Worm (Caenorhabditis elegans): ENCODE data around the gene T25D1.3.

Gene T25D1.3

ce11 chrX:16461319-16461718 is 44.1 kb upstream of the T25D1.3 start (continued):
- TF ChIP-seq T07F8.4 (tag; optimal IDR thresholded peaks at IDR 0.05): no peak
- TF ChIP-seq F57C9.4 (tag; optimal IDR thresholded peaks at IDR 0.05): no peak
- peak; percentile 46 for TF ChIP-seq snpc-3.4 (tag; optimal IDR thresholded peaks at IDR 0.05)
- TF ChIP-seq let-526 (GFP tag; IDR thresholded peaks at IDR 0.05): no peak

- TF ChIP-seq hlh-12 (tag; optimal IDR thresholded peaks at IDR 0.05) (no peak), ztf-25 (GFP tag; IDR thresholded peaks at IDR 0.05) (no peak), C06A6.2 (GFP tag; conservative IDR thresholded peaks at IDR 0.05) (no peak), F37B4.10 (GFP tag; IDR thresholded peaks at IDR 0.05) (no peak), B0261.1 (tag; optimal IDR thresholded peaks at IDR 0.05) (no peak), unc-62 (GFP tag; optimal IDR thresholded peaks at IDR 0.05) (no peak), F23B12.7 (tag; optimal IDR thresholded peaks at IDR 0.05; ENCODE audit: insufficient read depth) (no peak), dpff-1 (tag; optimal IDR thresholded peaks at IDR 0.05) (no peak)
These were observed 39.3 kb upstream of the T25D1.3 start for ce11 chrX:16466157-16466556.

- TF ChIP-seq rec-8 (tag; optimal IDR thresholded peaks at IDR 0.05): no peak
- TF ChIP-seq dox-1 (GFP tag; IDR thresholded peaks at IDR 0.05): no peak
- TF ChIP-seq madf-8 (GFP tag; conservative IDR thresholded peaks at IDR 0.05): no peak
- TF ChIP-seq ceh-27 (GFP tag; optimal IDR thresholded peaks at IDR 0.05): no peak
- TF ChIP-seq F57C9.4 (tag; optimal IDR thresholded peaks at IDR 0.05): no peak
- TF ChIP-seq ztf-28 (GFP tag; IDR thresholded peaks at IDR 0.05): no peak
- no peak for TF ChIP-seq let-526 (GFP tag; IDR thresholded peaks at IDR 0.05)
- TF ChIP-seq K12H6.12 (tag; optimal IDR thresholded peaks at IDR 0.05): no peak
- TF ChIP-seq rcor-1 (GFP tag; IDR thresholded peaks at IDR 0.05): no peak
- TF ChIP-seq madf-6 (GFP tag; IDR thresholded peaks at IDR 0.05): no peak
- TF ChIP-seq snpc-4 (GFP tag; optimal IDR thresholded peaks at IDR 0.05): no peak
- peak in 2 of 4 experiments; percentile 51 to 75 for TF ChIP-seq snpc-4 (tag; optimal IDR thresholded peaks at IDR 0.05)
- TF ChIP-seq unc-62 (GFP tag; optimal IDR thresholded peaks at IDR 0.05): no peak
- TF ChIP-seq mcd-1 (GFP tag; IDR thresholded peaks at IDR 0.05): no peak
- no peak for TF ChIP-seq nhr-179 (tag; optimal IDR thresholded peaks at IDR 0.05)
- TF ChIP-seq ekl-4 (GFP tag; IDR thresholded peaks at IDR 0.05): no peak
- TF ChIP-seq chd-7 (tag; optimal IDR thresholded peaks at IDR 0.05): no peak
- 0 out of 2 replicates have a peak, but pooled peaks have one; percentile 43 for TF ChIP-seq F37B4.10 (GFP tag; IDR thresholded peaks at IDR 0.05)
- 0 out of 2 replicates have a peak, but pooled peaks have one; percentile 28 for TF ChIP-seq hsf-1 (GFP tag; IDR thresholded peaks at IDR 0.05)
These were observed 36.6 kb upstream of the T25D1.3 start for ce11 chrX:16468845-16469244.

- TF ChIP-seq ceh-79 (tag; optimal IDR thresholded peaks at IDR 0.05) (no peak), lsy-27 (tag; optimal IDR thresholded peaks at IDR 0.05; ENCODE audit: borderline replicate concordance, insufficient read depth) (no peak), repo-1 (tag; optimal IDR thresholded peaks at IDR 0.05) (no peak), mel-28 (tag; optimal IDR thresholded peaks at IDR 0.05; ENCODE audit: borderline replicate concordance) (no peak), die-1 (tag; optimal IDR thresholded peaks at IDR 0.05) (no peak)
These were observed 34.7 kb upstream of the T25D1.3 start, which contains the start of gene F38E9.1 for ce11 chrX:16470758-16471157. Gene F38E9.1, plus strand, starts transcription at chrX:16471058.

- no peak for TF ChIP-seq ama-1 (optimal IDR thresholded peaks at IDR 0.05)
- no peak for TF ChIP-seq ama-1 (GFP tag; optimal IDR thresholded peaks at IDR 0.05)
- TF ChIP-seq lin-54 (GFP tag; optimal IDR thresholded peaks at IDR 0.05): no peak
- TF ChIP-seq attf-5 (GFP tag; optimal IDR thresholded peaks at IDR 0.05): no peak
- no peak for TF ChIP-seq F37B4.10 (GFP tag; IDR thresholded peaks at IDR 0.05)
- TF ChIP-seq Y67H2A.10 (GFP tag; conservative IDR thresholded peaks at IDR 0.05): no peak
- TF ChIP-seq dpl-1 (GFP tag; optimal IDR thresholded peaks at IDR 0.05): no peak
- no peak for TF ChIP-seq F57A8.1 (GFP tag; optimal IDR thresholded peaks at IDR 0.05)
- no peak for TF ChIP-seq snpc-4 (GFP tag; optimal IDR thresholded peaks at IDR 0.05)
- no peak for TF ChIP-seq snpc-4 (tag; optimal IDR thresholded peaks at IDR 0.05)
- no peak for TF ChIP-seq efl-1 (GFP tag; optimal IDR thresholded peaks at IDR 0.05)
- no peak for TF ChIP-seq ccch-3 (GFP tag; optimal IDR thresholded peaks at IDR 0.05)
- TF ChIP-seq pha-4 (tag; optimal IDR thresholded peaks at IDR 0.05): no peak
- no peak for TF ChIP-seq ets-4 (GFP tag; optimal IDR thresholded peaks at IDR 0.05)
- no peak for TF ChIP-seq ztf-28 (GFP tag; IDR thresholded peaks at IDR 0.05)
- no peak for TF ChIP-seq attf-3 (GFP tag; conservative IDR thresholded peaks at IDR 0.05)
These were observed 25.2 kb upstream of the T25D1.3 start for ce11 chrX:16480232-16480631.
